Fruit fly (Drosophila melanogaster): ENCODE results near the gene Cpr76Bc.

Gene Cpr76Bc

DNA sequence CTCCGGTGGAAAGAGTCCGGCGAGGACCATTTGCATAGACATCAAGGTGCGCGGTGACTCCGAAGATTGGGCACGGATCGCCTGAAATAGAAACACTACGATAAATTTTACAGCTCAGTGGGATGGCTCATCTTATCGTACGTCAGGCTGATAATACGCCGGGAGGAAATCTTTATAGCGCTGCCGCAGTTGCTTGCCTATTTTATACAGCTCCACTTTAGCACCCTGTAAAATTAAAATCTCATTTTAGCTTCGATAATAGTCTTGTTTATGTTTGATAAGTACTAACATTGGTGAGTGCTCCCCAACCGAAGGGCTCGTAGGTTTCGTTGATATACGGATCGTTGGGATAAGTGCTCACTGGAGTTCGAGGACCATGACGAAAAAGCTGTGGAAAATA, 21.4 kb upstream of the Cpr76Bc start:
- TF ChIP-seq ttk (optimal IDR thresholded peaks at IDR 0.05), result no peak

DNA sequence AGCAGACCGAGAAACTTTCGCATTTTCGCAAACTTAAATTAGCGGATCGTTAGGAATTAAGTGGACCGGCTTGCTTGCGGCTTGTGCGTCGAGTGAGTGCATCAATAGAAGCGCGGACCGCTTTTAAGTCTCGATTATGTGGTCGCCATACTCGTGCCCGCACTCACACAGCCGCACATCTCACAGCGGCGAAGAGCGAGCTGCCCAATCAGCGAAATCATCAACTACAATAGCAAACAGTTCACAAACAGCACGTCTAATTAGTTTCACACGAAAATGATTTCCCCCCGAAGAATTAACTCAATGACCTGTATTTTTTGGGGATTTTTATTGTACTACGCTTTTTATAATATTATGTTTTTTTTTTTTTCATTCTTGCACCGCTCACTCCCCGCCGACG, 20.0 kb upstream of the Cpr76Bc start, which contains the start of gene CG9451:
Gene CG9451, minus strand, starts transcription at position 101 of the 400 bp plus-strand sequence.
- no peak for TF ChIP-seq ttk (optimal IDR thresholded peaks at IDR 0.05)
- no peak for TF ChIP-seq Myc (optimal IDR thresholded peaks at IDR 0.05)
- no peak for TF ChIP-seq h (optimal IDR thresholded peaks at IDR 0.05)
- TF ChIP-seq psq (optimal IDR thresholded peaks at IDR 0.05), result no peak
- no peak for TF ChIP-seq Sin3A (optimal IDR thresholded peaks at IDR 0.05)
- TF ChIP-seq insv (optimal IDR thresholded peaks at IDR 0.05), result no peak

DNA sequence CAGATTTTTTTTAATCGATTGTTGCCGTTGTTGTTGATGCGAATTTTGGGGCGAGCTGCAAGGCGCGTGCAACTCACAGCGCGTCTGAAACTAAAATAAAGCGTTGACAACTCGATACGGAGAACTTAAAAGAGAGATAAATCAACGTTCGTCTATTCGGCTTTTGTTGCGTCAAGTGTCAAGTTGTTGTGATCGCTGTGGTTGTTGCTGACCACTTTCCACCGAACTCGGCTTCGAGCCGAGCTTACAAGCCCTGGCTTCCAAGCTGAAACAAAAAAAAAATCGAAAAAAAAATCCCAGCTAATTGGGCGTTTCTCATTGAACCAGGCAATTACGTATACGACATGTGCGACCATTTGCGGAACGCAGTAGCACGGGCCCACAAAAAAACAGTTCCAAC, 17.0 kb upstream of the Cpr76Bc start, which contains the start of gene CG9452:
Gene CG9452, minus strand, starts transcription at position 101 of the 400 bp plus-strand sequence.
- TF ChIP-seq psq (optimal IDR thresholded peaks at IDR 0.05), result no peak
- TF ChIP-seq Myc (optimal IDR thresholded peaks at IDR 0.05), result no peak
- no peak for TF ChIP-seq Sin3A (optimal IDR thresholded peaks at IDR 0.05)
- TF ChIP-seq h (optimal IDR thresholded peaks at IDR 0.05), result no peak
- TF ChIP-seq ttk (optimal IDR thresholded peaks at IDR 0.05), result no peak
- no peak for TF ChIP-seq insv (optimal IDR thresholded peaks at IDR 0.05)

DNA sequence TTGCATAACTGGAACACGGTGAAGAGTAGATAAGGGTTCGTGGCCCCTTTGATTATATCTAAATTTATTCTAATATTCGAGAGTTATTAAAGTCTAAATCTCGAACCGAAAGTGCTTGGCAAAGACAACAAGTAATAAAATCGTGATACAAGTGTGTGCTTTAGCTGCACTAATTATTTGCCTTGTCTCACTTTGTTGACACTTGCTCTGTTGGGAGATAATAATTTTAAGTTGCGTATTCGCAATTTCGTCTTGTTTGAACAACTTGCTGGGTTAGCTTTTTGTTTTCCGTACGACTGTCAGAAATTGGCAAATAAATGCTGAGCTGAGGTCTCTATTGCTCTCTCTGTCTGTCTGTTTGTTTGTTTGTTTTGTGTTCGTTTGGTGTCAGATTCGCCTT, 16.0 kb upstream of the Cpr76Bc start:
- TF ChIP-seq Myc (optimal IDR thresholded peaks at IDR 0.05) (no peak), psq (optimal IDR thresholded peaks at IDR 0.05) (no peak), insv (optimal IDR thresholded peaks at IDR 0.05) (no peak), h (optimal IDR thresholded peaks at IDR 0.05) (no peak), ttk (optimal IDR thresholded peaks at IDR 0.05) (no peak), Sin3A (optimal IDR thresholded peaks at IDR 0.05) (no peak)

DNA sequence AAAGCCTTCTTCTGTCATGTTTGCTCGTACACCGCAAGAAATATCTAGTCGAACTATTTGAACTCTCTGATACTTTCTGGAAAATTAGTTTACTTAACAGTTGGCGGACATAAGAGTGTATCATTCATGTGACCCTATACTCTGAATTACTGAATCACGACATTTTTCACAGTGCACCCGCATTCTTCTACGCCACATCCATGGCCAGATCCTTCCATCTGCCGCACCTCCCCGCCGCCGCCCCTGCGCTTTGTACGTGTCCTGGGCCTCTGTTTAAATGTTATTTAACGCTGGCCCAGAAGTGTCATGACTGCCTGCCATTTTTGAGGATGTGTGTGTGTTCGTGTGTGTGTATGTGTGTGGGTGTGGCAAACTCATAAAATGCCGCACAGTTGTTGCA, 8.1 kb upstream of the Cpr76Bc start:
- TF ChIP-seq Myc (optimal IDR thresholded peaks at IDR 0.05) (no peak), ttk (optimal IDR thresholded peaks at IDR 0.05) (no peak), Sin3A (optimal IDR thresholded peaks at IDR 0.05) (no peak), insv (optimal IDR thresholded peaks at IDR 0.05) (no peak), psq (optimal IDR thresholded peaks at IDR 0.05) (no peak), h (optimal IDR thresholded peaks at IDR 0.05) (no peak)

DNA sequence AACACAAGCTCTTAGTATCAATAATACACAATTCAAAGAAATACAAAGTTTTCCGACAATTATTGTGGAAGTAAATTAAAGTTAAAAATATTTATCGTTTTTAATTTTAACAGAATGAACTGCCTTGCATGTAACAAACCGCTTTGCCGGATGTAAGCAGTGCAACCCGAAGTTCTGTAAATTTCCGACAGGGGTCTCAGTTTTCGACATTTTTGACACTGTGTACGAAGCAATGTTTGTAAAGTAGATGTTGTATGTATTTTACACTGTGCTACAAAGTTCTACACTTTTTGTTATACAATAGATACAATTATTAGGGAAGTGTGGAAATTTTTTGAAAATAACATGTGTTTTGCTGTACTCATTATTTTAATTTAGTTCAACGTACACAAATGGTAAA, 4.2 kb upstream of the Cpr76Bc start:
- TF ChIP-seq ttk (optimal IDR thresholded peaks at IDR 0.05) (no peak), psq (optimal IDR thresholded peaks at IDR 0.05) (no peak), Myc (optimal IDR thresholded peaks at IDR 0.05) (no peak), h (optimal IDR thresholded peaks at IDR 0.05) (no peak), insv (optimal IDR thresholded peaks at IDR 0.05) (no peak), Sin3A (optimal IDR thresholded peaks at IDR 0.05) (no peak)

DNA sequence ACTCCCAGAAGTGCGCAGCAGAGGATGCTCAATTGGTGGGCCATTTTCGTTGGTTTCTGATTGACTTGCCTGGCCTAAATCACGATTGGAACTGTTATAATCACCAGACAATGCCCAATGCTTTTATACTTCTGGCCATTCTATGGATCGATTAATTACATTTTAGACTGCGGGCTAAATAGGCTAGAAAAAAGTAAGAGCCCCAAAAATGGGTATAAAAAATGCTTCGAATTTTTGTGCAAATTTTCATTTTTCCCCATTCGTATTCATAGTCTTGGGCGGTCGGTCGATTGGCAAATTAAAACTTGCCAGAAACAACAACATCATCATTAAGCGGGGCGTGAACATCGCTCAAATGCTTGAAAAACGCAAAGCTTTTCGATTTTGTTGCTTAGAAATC, 2.5 kb upstream of the Cpr76Bc start, which contains the start of gene Cpr76Ba:
Gene Cpr76Ba, minus strand, starts transcription at position 101 of the 400 bp plus-strand sequence.
- TF ChIP-seq ttk (optimal IDR thresholded peaks at IDR 0.05), result no peak
- TF ChIP-seq insv (optimal IDR thresholded peaks at IDR 0.05), result no peak
- TF ChIP-seq Sin3A (optimal IDR thresholded peaks at IDR 0.05), result no peak
- no peak for TF ChIP-seq Myc (optimal IDR thresholded peaks at IDR 0.05)
- TF ChIP-seq h (optimal IDR thresholded peaks at IDR 0.05), result no peak
- no peak for TF ChIP-seq psq (optimal IDR thresholded peaks at IDR 0.05)

DNA sequence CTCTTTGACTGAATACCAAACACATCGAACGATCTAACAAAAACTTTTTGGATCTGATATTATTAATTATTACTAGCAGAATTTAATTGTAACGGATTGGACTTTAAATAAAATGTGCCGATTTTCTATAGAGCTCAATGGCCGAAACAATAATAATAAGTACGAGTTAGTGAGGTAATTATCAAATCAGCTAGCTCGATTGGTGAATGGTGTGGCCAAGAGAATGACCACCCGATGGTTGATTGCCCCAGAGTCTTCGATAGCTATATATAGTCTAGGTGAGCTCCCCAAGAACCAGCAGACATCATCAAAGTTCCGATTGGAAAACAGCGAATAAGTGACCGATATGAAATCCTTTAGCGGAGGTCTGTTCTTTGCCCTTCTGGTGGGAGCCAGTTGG, 1.4 kb upstream of the Cpr76Bc start, which contains the start of gene Cpr76Bb:
Gene Cpr76Bb, plus strand, starts transcription at position 301 of the 400 bp plus-strand sequence.
- no peak for TF ChIP-seq Sin3A (optimal IDR thresholded peaks at IDR 0.05)
- TF ChIP-seq ttk (optimal IDR thresholded peaks at IDR 0.05), result no peak

DNA sequence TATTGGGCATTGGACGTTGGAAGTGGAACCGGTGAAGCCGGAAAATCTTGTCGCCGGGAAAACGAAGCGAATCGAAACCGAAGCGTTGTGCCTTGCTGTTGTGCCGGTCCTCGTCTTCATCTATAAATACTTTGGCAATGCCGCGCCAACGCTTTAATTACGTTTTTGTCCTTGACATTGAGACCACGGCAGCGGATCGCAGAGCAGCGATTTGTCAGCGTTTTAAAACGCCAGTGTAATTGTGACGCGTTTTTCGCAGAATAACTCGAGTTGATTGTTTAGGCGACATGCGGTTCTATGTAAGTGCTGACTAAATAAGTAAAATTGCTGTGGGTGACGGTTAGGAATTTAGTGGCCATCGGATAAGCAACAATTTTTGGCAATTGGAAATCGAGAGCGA, 348 bp downstream of the Cpr76Bc start:
- TF ChIP-seq Myc (optimal IDR thresholded peaks at IDR 0.05), result no peak
- no peak for TF ChIP-seq ttk (optimal IDR thresholded peaks at IDR 0.05)
- TF ChIP-seq psq (optimal IDR thresholded peaks at IDR 0.05), result no peak
- no peak for TF ChIP-seq insv (optimal IDR thresholded peaks at IDR 0.05)
- no peak for TF ChIP-seq h (optimal IDR thresholded peaks at IDR 0.05)
- no peak for TF ChIP-seq Sin3A (optimal IDR thresholded peaks at IDR 0.05)

DNA sequence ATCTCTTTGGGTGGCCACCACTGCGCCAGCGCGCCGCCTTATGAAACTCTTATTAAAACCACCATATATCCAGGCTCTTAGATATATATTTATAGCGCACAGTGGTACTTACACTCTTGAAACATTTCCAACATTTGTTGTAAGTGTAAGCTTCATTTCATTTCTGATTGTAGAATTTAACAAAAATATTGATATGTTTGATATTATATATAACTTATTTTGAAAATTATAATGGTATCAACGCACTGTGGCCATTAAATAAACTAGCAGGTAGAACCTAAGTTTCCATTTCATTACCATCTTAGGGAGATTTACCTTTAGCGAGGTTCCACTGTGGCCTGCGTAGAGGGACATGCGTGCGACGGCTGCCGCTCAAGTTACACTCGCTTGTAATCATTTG, 3.9 kb downstream of the Cpr76Bc start:
- no peak for TF ChIP-seq insv (optimal IDR thresholded peaks at IDR 0.05)
- no peak for TF ChIP-seq psq (optimal IDR thresholded peaks at IDR 0.05)
- no peak for TF ChIP-seq Sin3A (optimal IDR thresholded peaks at IDR 0.05)
- TF ChIP-seq ttk (optimal IDR thresholded peaks at IDR 0.05), result no peak
- no peak for TF ChIP-seq h (optimal IDR thresholded peaks at IDR 0.05)
- TF ChIP-seq Myc (optimal IDR thresholded peaks at IDR 0.05), result no peak

DNA sequence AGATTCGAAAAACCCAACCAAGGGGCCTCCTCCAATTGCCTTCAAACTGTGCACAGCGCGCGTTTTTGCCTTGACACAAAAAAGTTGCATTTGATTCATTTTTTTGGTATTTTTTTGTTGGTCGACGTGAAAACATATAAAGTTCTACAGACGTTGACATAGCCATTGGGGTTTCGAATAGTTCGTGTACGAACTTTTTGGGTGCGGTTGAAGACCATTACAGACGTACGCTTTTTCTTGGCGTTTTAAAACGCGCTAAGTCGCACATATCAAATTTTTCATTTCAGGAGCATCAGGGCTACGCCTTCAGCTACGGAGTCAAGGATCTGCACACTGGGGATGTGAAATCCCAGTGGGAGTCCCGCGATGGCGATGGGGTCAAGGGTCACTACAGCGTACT, 5.0 kb downstream of the Cpr76Bc start:
- no peak for TF ChIP-seq Sin3A (optimal IDR thresholded peaks at IDR 0.05)
- no peak for TF ChIP-seq psq (optimal IDR thresholded peaks at IDR 0.05)
- TF ChIP-seq Myc (optimal IDR thresholded peaks at IDR 0.05), result no peak
- TF ChIP-seq h (optimal IDR thresholded peaks at IDR 0.05), result no peak
- TF ChIP-seq ttk (optimal IDR thresholded peaks at IDR 0.05), result no peak
- no peak for TF ChIP-seq insv (optimal IDR thresholded peaks at IDR 0.05)

DNA sequence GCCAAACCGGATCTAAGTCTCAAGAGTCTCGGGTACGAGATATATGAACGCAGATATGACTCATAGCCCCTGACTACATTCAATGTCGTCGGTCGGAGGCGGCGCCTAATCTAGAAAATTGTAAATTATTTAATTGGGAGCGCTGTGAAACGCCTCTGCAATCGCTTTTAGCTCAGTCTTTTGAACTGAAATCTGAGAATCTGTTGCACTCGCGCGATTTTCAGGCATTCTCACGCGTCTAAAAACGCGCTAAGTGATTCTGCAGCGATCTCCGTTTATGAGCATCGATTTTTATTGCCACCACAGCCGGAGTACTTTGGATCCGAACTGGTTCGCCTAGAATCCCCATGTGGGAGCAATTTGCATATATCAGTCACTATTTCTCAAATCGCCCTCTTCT, 7.8 kb downstream of the Cpr76Bc start:
- TF ChIP-seq ttk (optimal IDR thresholded peaks at IDR 0.05) (no peak), insv (optimal IDR thresholded peaks at IDR 0.05) (no peak), h (optimal IDR thresholded peaks at IDR 0.05) (no peak), Myc (optimal IDR thresholded peaks at IDR 0.05) (no peak), Sin3A (optimal IDR thresholded peaks at IDR 0.05) (no peak), psq (optimal IDR thresholded peaks at IDR 0.05) (no peak)

DNA sequence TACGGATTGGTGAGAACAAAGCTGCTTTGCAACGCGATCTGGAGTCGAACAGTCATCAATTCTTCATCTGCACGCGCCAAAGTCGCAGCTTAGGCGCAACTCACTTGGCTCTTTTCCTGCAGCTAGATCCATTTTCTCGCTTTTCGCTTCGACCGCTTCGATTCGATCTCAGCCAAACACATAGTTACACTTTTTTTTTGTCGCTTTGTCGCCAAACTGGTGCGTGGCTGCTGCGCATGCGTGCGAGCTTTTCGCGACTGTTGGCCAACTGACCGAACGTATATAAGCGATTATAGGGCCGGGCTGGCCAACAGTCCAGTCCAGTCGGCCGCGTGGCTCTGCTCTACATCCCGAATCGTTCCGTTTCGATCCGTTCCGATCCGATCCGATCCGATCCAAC, 11.7 kb downstream of the Cpr76Bc start, which contains the start of gene Cpr76Bd:
Gene Cpr76Bd, plus strand, starts transcription at position 301 of the 400 bp plus-strand sequence.
- TF ChIP-seq insv (optimal IDR thresholded peaks at IDR 0.05) (no peak), psq (optimal IDR thresholded peaks at IDR 0.05) (no peak), Myc (optimal IDR thresholded peaks at IDR 0.05) (no peak)
